Worm (Caenorhabditis elegans): ENCODE data around the gene Y54G2A.28.

Y54G2A.28 gene

ce11 chrIV:3037932-3038331, 25.7 kb upstream of the Y54G2A.28 start:
- TF ChIP-seq ceh-2 (tag; optimal IDR thresholded peaks at IDR 0.05) (no peak), pha-2 (tag; optimal IDR thresholded peaks at IDR 0.05) (no peak), unc-3 (GFP tag; conservative IDR thresholded peaks at IDR 0.05) (no peak), unc-3 (tag; optimal IDR thresholded peaks at IDR 0.05) (no peak), C08G9.2 (tag; optimal IDR thresholded peaks at IDR 0.05) (peak; percentile 10), K09A11.1 (tag; optimal IDR thresholded peaks at IDR 0.05; ENCODE audit: insufficient read depth) (no peak), ceh-24 (tag; optimal IDR thresholded peaks at IDR 0.05) (no peak)

ce11 chrIV:3035375-3035774, 23.2 kb upstream of the Y54G2A.28 start:
- TF ChIP-seq ahr-1 (tag; optimal IDR thresholded peaks at IDR 0.05) (no peak), lim-6 (tag; optimal IDR thresholded peaks at IDR 0.05) (no peak), fkh-6 (tag; optimal IDR thresholded peaks at IDR 0.05) (no peak), ceh-18 (tag; optimal IDR thresholded peaks at IDR 0.05) (no peak), hlh-15 (tag; optimal IDR thresholded peaks at IDR 0.05) (no peak), ceh-48 (tag; optimal IDR thresholded peaks at IDR 0.05) (no peak), pros-1 (tag; optimal IDR thresholded peaks at IDR 0.05) (no peak), pax-1 (tag; optimal IDR thresholded peaks at IDR 0.05) (no peak)

ce11 chrIV:3032020-3032419, 19.8 kb upstream of the Y54G2A.28 start:
- no peak for TF ChIP-seq F13H6.1 (tag; optimal IDR thresholded peaks at IDR 0.05)

ce11 chrIV:3029882-3030281, 17.7 kb upstream of the Y54G2A.28 start:
- TF ChIP-seq ahr-1 (tag; optimal IDR thresholded peaks at IDR 0.05) = no peak
- no peak for TF ChIP-seq madf-2 (tag; optimal IDR thresholded peaks at IDR 0.05)
- peak; percentile 37 for TF ChIP-seq ref-2 (tag; optimal IDR thresholded peaks at IDR 0.05)
- no peak for TF ChIP-seq ceh-24 (tag; optimal IDR thresholded peaks at IDR 0.05)
- TF ChIP-seq unc-55 (GFP tag; optimal IDR thresholded peaks at IDR 0.05) = peak; percentile 15
- TF ChIP-seq rnt-1 (tag; optimal IDR thresholded peaks at IDR 0.05) = no peak
- TF ChIP-seq ttx-3 (tag; optimal IDR thresholded peaks at IDR 0.05) = no peak
- no peak for TF ChIP-seq pha-2 (tag; optimal IDR thresholded peaks at IDR 0.05)
- no peak for TF ChIP-seq ceh-18 (tag; optimal IDR thresholded peaks at IDR 0.05)
- no peak for TF ChIP-seq Y22D7AL.16 (tag; optimal IDR thresholded peaks at IDR 0.05)
- peak; percentile 66 for TF ChIP-seq elt-2 (tag; optimal IDR thresholded peaks at IDR 0.05)
- no peak for TF ChIP-seq K09A11.1 (tag; optimal IDR thresholded peaks at IDR 0.05; ENCODE audit: insufficient read depth)
- no peak for TF ChIP-seq hlh-13 (GFP tag; optimal IDR thresholded peaks at IDR 0.05)
- TF ChIP-seq ceh-14 (tag; optimal IDR thresholded peaks at IDR 0.05) = no peak
- no peak for TF ChIP-seq odd-2 (tag; optimal IDR thresholded peaks at IDR 0.05)
- no peak for TF ChIP-seq unc-42 (tag; optimal IDR thresholded peaks at IDR 0.05)
- TF ChIP-seq syd-9 (tag; optimal IDR thresholded peaks at IDR 0.05) = no peak
- TF ChIP-seq lim-6 (tag; optimal IDR thresholded peaks at IDR 0.05) = no peak
- TF ChIP-seq K02D7.2 (tag; optimal IDR thresholded peaks at IDR 0.05) = no peak
- TF ChIP-seq che-1 (tag; optimal IDR thresholded peaks at IDR 0.05) = no peak
- no peak for TF ChIP-seq fkh-6 (tag; optimal IDR thresholded peaks at IDR 0.05)
- TF ChIP-seq sox-4 (tag; optimal IDR thresholded peaks at IDR 0.05) = no peak
- no peak for TF ChIP-seq C08G9.2 (tag; optimal IDR thresholded peaks at IDR 0.05)
- TF ChIP-seq ceh-19 (GFP tag; optimal IDR thresholded peaks at IDR 0.05) = no peak
- no peak for TF ChIP-seq hlh-8 (tag; optimal IDR thresholded peaks at IDR 0.05)

ce11 chrIV:3028842-3029241, 16.6 kb upstream of the Y54G2A.28 start, which contains the start of gene ndnf-1:
TSS of gene ndnf-1 (minus strand) at chrIV:3028942.
- TF ChIP-seq Y22D7AL.16 (tag; optimal IDR thresholded peaks at IDR 0.05) = no peak
- TF ChIP-seq fkh-6 (tag; optimal IDR thresholded peaks at IDR 0.05) = no peak
- no peak for TF ChIP-seq unc-86 (tag; optimal IDR thresholded peaks at IDR 0.05)
- TF ChIP-seq ceh-14 (tag; optimal IDR thresholded peaks at IDR 0.05) = no peak
- no peak for TF ChIP-seq T23F11.4 (GFP tag; optimal IDR thresholded peaks at IDR 0.05)
- TF ChIP-seq elt-4 (tag; optimal IDR thresholded peaks at IDR 0.05) = no peak
- no peak for TF ChIP-seq hlh-6 (tag; optimal IDR thresholded peaks at IDR 0.05)
- TF ChIP-seq rnt-1 (tag; optimal IDR thresholded peaks at IDR 0.05) = no peak
- no peak for TF ChIP-seq C08G9.2 (tag; optimal IDR thresholded peaks at IDR 0.05)
- TF ChIP-seq ceh-2 (tag; optimal IDR thresholded peaks at IDR 0.05) = no peak
- TF ChIP-seq elt-2 (tag; optimal IDR thresholded peaks at IDR 0.05) = no peak
- no peak for TF ChIP-seq F13H6.1 (tag; optimal IDR thresholded peaks at IDR 0.05)
